Worm (Caenorhabditis elegans) whole organism, L4/young adult: ENCODE measurements around the gene T15B7.14.

Experiments
- W03F9.2 ChIP-seq: fragments of 150-350 bp; optimal IDR thresholded peaks from 2 replicates; lab custom pipeline; 2014; ENCODE audit warnings: missing biosample characterization, missing genetic modification characterization
- him-1 ChIP-seq: sonication (generic microtip); optimal IDR thresholded peaks from 2 replicates; lab custom pipeline; 2016; ENCODE audit warnings: missing genotype, missing genetic modification reagents, missing genetic modification characterization, missing compliant biosample characterization

DNA sequence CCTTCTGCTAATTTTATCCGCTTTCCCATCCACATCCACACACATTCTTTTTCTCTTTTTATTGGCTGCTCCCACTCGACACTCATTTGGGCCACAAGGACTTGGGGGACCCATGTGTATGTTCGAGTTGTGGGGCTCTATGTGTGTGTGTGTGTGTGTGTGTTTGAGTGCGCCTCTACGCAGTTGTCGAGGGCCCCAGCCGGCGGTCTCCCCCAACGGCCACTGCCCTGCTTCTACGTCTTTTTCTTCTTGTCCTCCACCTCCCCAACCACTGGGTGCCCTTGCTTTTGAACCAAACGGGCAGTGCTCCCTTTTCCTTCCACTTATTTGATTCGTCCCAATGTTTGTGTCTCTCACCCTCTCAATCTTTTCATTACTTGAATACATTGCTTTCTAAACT lies 45.5 kb upstream of the T15B7.14 start:
- TF ChIP-seq him-1 (tag; lab: Kevin White, UChicago) (peak; percentile 44), W03F9.2 (tag; lab: Kevin White, UChicago) (no peak)
